Fruit fly (Drosophila melanogaster) whole organism, embryonic: Measurements from ENCODE around the gene CG17107.

Source experiments
- CG13287 ChIP-seq: fragments of 200-800 bp; sonication (Bioruptor generic); IDR thresholded peaks from 2 replicates; pipeline ENCODE4 v1.3.6; 2022; ENCODE audit warnings: missing biosample characterization, missing genetic modification characterization; ENCODE audit not compliant: partially characterized antibody
- ato ChIP-seq: fragments of 200-800 bp; sonication (Bioruptor generic); IDR thresholded peaks from 2 replicates; pipeline ENCODE4 v1.3.6; 2022; ENCODE audit warnings: missing biosample characterization, missing genetic modification characterization; ENCODE audit not compliant: partially characterized antibody
- psq ChIP-seq: fragments of 200-800 bp; sonication (Bioruptor generic); optimal IDR thresholded peaks from 2 replicates; lab custom pipeline; 2017; ENCODE audit warnings: missing biosample characterization, missing genetic modification characterization

- TF ChIP-seq ato (GFP tag; lab: Robert Waterston, UW) (no peak), CG13287 (GFP tag; lab: Robert Waterston, UW) (no peak), psq (GFP tag; lab: Kevin White, UChicago) (no peak)
Observed at dm6 chr2L:10711221-10711620, 29.5 kb downstream of the CG17107 start.
